Fruit fly (Drosophila melanogaster): ENCODE data around the gene TfIIEbeta.

Gene TfIIEbeta

dm6 chr3L:4272167-4272773 lies 14.6 kb upstream of the TfIIEbeta start (continued):
- TF ChIP-seq crc (GFP tag; optimal IDR thresholded peaks at IDR 0.05) = no peak
- peak in 1 of 3 experiments; percentile 27 for TF ChIP-seq Stat92E (GFP tag; optimal IDR thresholded peaks at IDR 0.05)
- TF ChIP-seq cwo (GFP tag; optimal IDR thresholded peaks at IDR 0.05) = no peak
- TF ChIP-seq CG9727 (GFP tag; optimal IDR thresholded peaks at IDR 0.05) = peak; percentile 59
- peak; percentile 82 for TF ChIP-seq CG15696 (tag; optimal IDR thresholded peaks at IDR 0.05)
- peak; percentile 74 for TF ChIP-seq CG10431 (GFP tag; optimal IDR thresholded peaks at IDR 0.05)
- TF ChIP-seq Spps (tag; optimal IDR thresholded peaks at IDR 0.05) = peak; percentile 24
- peak; percentile 10 for TF ChIP-seq CG12236 (GFP tag; optimal IDR thresholded peaks at IDR 0.05)
- peak; percentile 7 for TF ChIP-seq NC2β (GFP tag; optimal IDR thresholded peaks at IDR 0.05)
- peak; percentile 14 for TF ChIP-seq CG18619 (GFP tag; optimal IDR thresholded peaks at IDR 0.05)
- TF ChIP-seq ato (GFP tag; IDR thresholded peaks at IDR 0.05; ENCODE audit: partially characterized antibody) = no peak
- peak; percentile 2 for TF ChIP-seq CG16863 (GFP tag; optimal IDR thresholded peaks at IDR 0.05)
- peak; percentile 33 for TF ChIP-seq CG1233 (GFP tag; optimal IDR thresholded peaks at IDR 0.05)
- TF ChIP-seq B-H2 (GFP tag; optimal IDR thresholded peaks at IDR 0.05) = no peak
- TF ChIP-seq CG2129 (GFP tag; IDR thresholded peaks at IDR 0.05; ENCODE audit: partially characterized antibody) = no peak
- peak; percentile 12 for TF ChIP-seq CG7987 (GFP tag; optimal IDR thresholded peaks at IDR 0.05)
- TF ChIP-seq CG10267 (tag; optimal IDR thresholded peaks at IDR 0.05) = peak; percentile 20
- TF ChIP-seq Lhr (GFP tag; optimal IDR thresholded peaks at IDR 0.05) = peak; percentile 30
- TF ChIP-seq prd (optimal IDR thresholded peaks at IDR 0.05) = no peak
- 0 out of 3 replicates have a peak, but pooled peaks have one; percentile 7 for TF ChIP-seq prd (GFP tag; IDR thresholded peaks at IDR 0.05)
- TF ChIP-seq bab2 (GFP tag; optimal IDR thresholded peaks at IDR 0.05) = peak; percentile 13
- no peak for TF ChIP-seq chinmo (GFP tag; IDR thresholded peaks at IDR 0.05; ENCODE audit: partially characterized antibody)
- TF ChIP-seq vvl (GFP tag; IDR thresholded peaks at IDR 0.05) = peak; percentile 49; the same call in 1 of the 2 replicates
- TF ChIP-seq oc (tag; optimal IDR thresholded peaks at IDR 0.05) = peak; percentile 19
- TF ChIP-seq Scr (GFP tag; IDR thresholded peaks at IDR 0.05; ENCODE audit: partially characterized antibody) = no peak
- no peak for TF ChIP-seq sd (tag; optimal IDR thresholded peaks at IDR 0.05)
- no peak for TF ChIP-seq CG7271 (tag; optimal IDR thresholded peaks at IDR 0.05)
- TF ChIP-seq CG9609 (GFP tag; optimal IDR thresholded peaks at IDR 0.05) = no peak
- 0 out of 3 replicates have a peak, but pooled peaks have one; percentile 16 for TF ChIP-seq zfh1 (GFP tag; IDR thresholded peaks at IDR 0.05)
- TF ChIP-seq lola (GFP tag; optimal IDR thresholded peaks at IDR 0.05) = peak in 1 of 3 experiments; percentile 31
- peak; percentile 0 for TF ChIP-seq CG12104 (GFP tag; optimal IDR thresholded peaks at IDR 0.05)
- TF ChIP-seq sens (GFP tag) = peak; percentile 86
- peak; percentile 38 for TF ChIP-seq CG10979 (tag; optimal IDR thresholded peaks at IDR 0.05)
- TF ChIP-seq luna (GFP tag; optimal IDR thresholded peaks at IDR 0.05) = no peak
- no peak for TF ChIP-seq ci (GFP tag; IDR thresholded peaks at IDR 0.05)
- peak; percentile 58 for TF ChIP-seq ac (GFP tag; optimal IDR thresholded peaks at IDR 0.05)
- peak; percentile 43 for TF ChIP-seq CG7745 (tag; optimal IDR thresholded peaks at IDR 0.05)
- peak in 1 of 2 experiments; percentile 68 for TF ChIP-seq bsh (GFP tag; optimal IDR thresholded peaks at IDR 0.05)
- TF ChIP-seq CG13424 (tag; optimal IDR thresholded peaks at IDR 0.05) = peak; percentile 13
- TF ChIP-seq Blimp-1 (GFP tag; optimal IDR thresholded peaks at IDR 0.05) = peak; percentile 64
- peak; percentile 45 for TF ChIP-seq Kr (GFP tag; optimal IDR thresholded peaks at IDR 0.05)
- no peak for TF ChIP-seq CG10654 (GFP tag; optimal IDR thresholded peaks at IDR 0.05)
- no peak for TF ChIP-seq btn (GFP tag; optimal IDR thresholded peaks at IDR 0.05)
- TF ChIP-seq CG6791 (GFP tag; IDR thresholded peaks at IDR 0.05; ENCODE audit: partially characterized antibody) = no peak
- TF ChIP-seq CG8290 (GFP tag; optimal IDR thresholded peaks at IDR 0.05) = peak; percentile 43
- TF ChIP-seq CG8290 (tag; optimal IDR thresholded peaks at IDR 0.05) = peak in 1 of 2 experiments; percentile 16
- TF ChIP-seq D (optimal IDR thresholded peaks at IDR 0.05) = no peak
- peak; percentile 55 for TF ChIP-seq D (GFP tag; optimal IDR thresholded peaks at IDR 0.05)
- TF ChIP-seq CG5953 (GFP tag; IDR thresholded peaks at IDR 0.05) = no peak
